Worm (Caenorhabditis elegans): ENCODE results near the gene F02D10.3.
"Not testable (repeated sequence)": the region's sequence is repeated elsewhere in the genome, so short reads cannot be mapped to it uniquely, and the experiment has no call there.

F02D10.3 gene

ce11 chrX:13435116-13435515 is 27.3 kb downstream of the F02D10.3 start:
- TF ChIP-seq unc-42 (tag; optimal IDR thresholded peaks at IDR 0.05) (no peak), sdc-2 (tag; optimal IDR thresholded peaks at IDR 0.05) (peak; percentile 93)

ce11 chrX:13431388-13431787 is 31.0 kb downstream of the F02D10.3 start, which contains the start of gene C29F7.10:
Gene C29F7.10 (minus strand): TSS chrX:13431488.
- not testable (repeated sequence) for TF ChIP-seq sox-4, nhr-11, ceh-9 (tag; optimal IDR thresholded peaks at IDR 0.05)

ce11 chrX:13428755-13429154 is 33.7 kb downstream of the F02D10.3 start, which contains the start of gene fkh-4:
Gene fkh-4 (minus strand): TSS chrX:13428855.
- not testable (repeated sequence) for TF ChIP-seq hlh-13 (GFP tag; optimal IDR thresholded peaks at IDR 0.05); mec-3 (tag; optimal IDR thresholded peaks at IDR 0.05; ENCODE audit: borderline replicate concordance); fax-1 (tag; optimal IDR thresholded peaks at IDR 0.05)

ce11 chrX:13423340-13423739 is 39.1 kb downstream of the F02D10.3 start, which contains the start of gene fkh-3:
Gene fkh-3 (minus strand): TSS chrX:13423440.
- TF ChIP-seq ref-2 (tag; optimal IDR thresholded peaks at IDR 0.05) (no peak), ahr-1 (tag; optimal IDR thresholded peaks at IDR 0.05) (no peak)

- TF ChIP-seq elt-2 (tag; optimal IDR thresholded peaks at IDR 0.05) (peak; percentile 45), npax-4 (tag; optimal IDR thresholded peaks at IDR 0.05) (no peak)
Measured at ce11 chrX:13421068-13421467, 41.4 kb downstream of the F02D10.3 start.

ce11 chrX:13419884-13420339 is 42.5 kb downstream of the F02D10.3 start, which contains the start of gene C29F7.3:
Gene C29F7.3 (minus strand): TSS chrX:13419934.
- no peak for TF ChIP-seq ceh-24 (tag; optimal IDR thresholded peaks at IDR 0.05)
- TF ChIP-seq hlh-13 (GFP tag; optimal IDR thresholded peaks at IDR 0.05) = no peak
- peak; percentile 3 for TF ChIP-seq rnt-1 (tag; optimal IDR thresholded peaks at IDR 0.05)
- TF ChIP-seq tbx-2 (tag; optimal IDR thresholded peaks at IDR 0.05) = peak; percentile 44
- TF ChIP-seq ref-2 (tag; optimal IDR thresholded peaks at IDR 0.05) = peak; percentile 35
- TF ChIP-seq sdc-2 (tag; optimal IDR thresholded peaks at IDR 0.05) = peak; percentile 54
- peak; percentile 49 for TF ChIP-seq ceh-31 (tag; optimal IDR thresholded peaks at IDR 0.05)
- peak; percentile 27 for TF ChIP-seq nfya-1 (tag; optimal IDR thresholded peaks at IDR 0.05)
- TF ChIP-seq hlh-6 (tag; optimal IDR thresholded peaks at IDR 0.05) = peak; percentile 24
- peak; percentile 41 for TF ChIP-seq ceh-34 (tag; optimal IDR thresholded peaks at IDR 0.05)
- TF ChIP-seq unc-42 (tag; optimal IDR thresholded peaks at IDR 0.05) = no peak
- TF ChIP-seq unc-55 (GFP tag; optimal IDR thresholded peaks at IDR 0.05) = peak; percentile 53

ce11 chrX:13417479-13417878 is 44.9 kb downstream of the F02D10.3 start:
- TF ChIP-seq hlh-8 (tag; optimal IDR thresholded peaks at IDR 0.05) (no peak), madf-2 (tag; optimal IDR thresholded peaks at IDR 0.05) (no peak), ceh-2 (tag; optimal IDR thresholded peaks at IDR 0.05) (no peak), K09A11.1 (tag; optimal IDR thresholded peaks at IDR 0.05; ENCODE audit: insufficient read depth) (no peak), pqm-1 (tag; optimal IDR thresholded peaks at IDR 0.05) (no peak), ceh-6 (GFP tag; optimal IDR thresholded peaks at IDR 0.05) (no peak), tbx-2 (tag; optimal IDR thresholded peaks at IDR 0.05) (no peak), eyg-1 (tag; optimal IDR thresholded peaks at IDR 0.05) (no peak), hlh-6 (tag; optimal IDR thresholded peaks at IDR 0.05) (no peak), ceh-30 (tag; optimal IDR thresholded peaks at IDR 0.05) (no peak), hlh-13 (GFP tag; optimal IDR thresholded peaks at IDR 0.05) (no peak), sox-4 (tag; optimal IDR thresholded peaks at IDR 0.05) (no peak), ceh-31 (tag; optimal IDR thresholded peaks at IDR 0.05) (no peak), unc-86 (tag; optimal IDR thresholded peaks at IDR 0.05) (no peak), fkh-10 (GFP tag; optimal IDR thresholded peaks at IDR 0.05) (no peak), ceh-45 (GFP tag; IDR thresholded peaks at IDR 0.05) (no peak), tbx-7 (tag; optimal IDR thresholded peaks at IDR 0.05) (no peak), che-1 (tag; optimal IDR thresholded peaks at IDR 0.05) (no peak), K02D7.2 (tag; optimal IDR thresholded peaks at IDR 0.05) (no peak)
